Fruit fly (Drosophila melanogaster): ENCODE measurements around the gene Klp3A.

Gene Klp3A

dm6 chrX:2581793-2582503, 21.9 kb downstream of the Klp3A start (continued):
- no peak for TF ChIP-seq da (GFP tag; optimal IDR thresholded peaks at IDR 0.05)
- TF ChIP-seq pros (GFP tag; optimal IDR thresholded peaks at IDR 0.05), result no peak
- peak; percentile 58 for TF ChIP-seq Hr3 (GFP tag; optimal IDR thresholded peaks at IDR 0.05)
- TF ChIP-seq tin (GFP tag; optimal IDR thresholded peaks at IDR 0.05), result peak; percentile 75
- TF ChIP-seq emc (GFP tag; optimal IDR thresholded peaks at IDR 0.05), result peak; percentile 57
- no peak for TF ChIP-seq D (optimal IDR thresholded peaks at IDR 0.05)
- peak; percentile 14 for TF ChIP-seq D (GFP tag; optimal IDR thresholded peaks at IDR 0.05)
- peak; percentile 33 for TF ChIP-seq CrebB (tag; optimal IDR thresholded peaks at IDR 0.05)
- peak; percentile 78 for TF ChIP-seq CG32767 (GFP tag; IDR thresholded peaks at IDR 0.05)
- TF ChIP-seq chinmo (GFP tag; IDR thresholded peaks at IDR 0.05; ENCODE audit: partially characterized antibody), result no peak
- no peak for TF ChIP-seq ato (GFP tag; IDR thresholded peaks at IDR 0.05; ENCODE audit: partially characterized antibody)
- peak; percentile 85 for TF ChIP-seq Ada2b (GFP tag; IDR thresholded peaks at IDR 0.05)
- TF ChIP-seq p53 (GFP tag; optimal IDR thresholded peaks at IDR 0.05), result peak; percentile 45
- TF ChIP-seq amos (GFP tag; IDR thresholded peaks at IDR 0.05; ENCODE audit: partially characterized antibody), result no peak
- TF ChIP-seq CG14667 (GFP tag; IDR thresholded peaks at IDR 0.05), result peak; percentile 61
- TF ChIP-seq dmrt99B (tag; optimal IDR thresholded peaks at IDR 0.05), result peak; percentile 77
- peak; percentile 68 for TF ChIP-seq ATbp (GFP tag; optimal IDR thresholded peaks at IDR 0.05)
- no peak for TF ChIP-seq CG3065 (GFP tag; optimal IDR thresholded peaks at IDR 0.05)
- TF ChIP-seq lilli (GFP tag; optimal IDR thresholded peaks at IDR 0.05), result peak; percentile 86
- TF ChIP-seq CG31441 (GFP tag; IDR thresholded peaks at IDR 0.05), result peak; percentile 67
- peak; percentile 26 for TF ChIP-seq CG2875 (GFP tag; optimal IDR thresholded peaks at IDR 0.05)
- no peak for TF ChIP-seq gfzf (GFP tag; optimal IDR thresholded peaks at IDR 0.05)
- TF ChIP-seq CG4730 (GFP tag; IDR thresholded peaks at IDR 0.05), result peak; percentile 67
- no peak for TF ChIP-seq sima (GFP tag; optimal IDR thresholded peaks at IDR 0.05)
- TF ChIP-seq CG14965 (GFP tag; optimal IDR thresholded peaks at IDR 0.05; ENCODE audit: borderline replicate concordance), result peak; percentile 45
- no peak for TF ChIP-seq Hey (tag; optimal IDR thresholded peaks at IDR 0.05)
- TF ChIP-seq Scr (GFP tag; IDR thresholded peaks at IDR 0.05; ENCODE audit: partially characterized antibody), result no peak
- TF ChIP-seq vfl (GFP tag; optimal IDR thresholded peaks at IDR 0.05), result peak; percentile 70
- peak; percentile 53; the same call in 1 of the 2 replicates for TF ChIP-seq CG6272 (GFP tag; IDR thresholded peaks at IDR 0.05)
- TF ChIP-seq CG13775 (GFP tag; optimal IDR thresholded peaks at IDR 0.05), result peak; percentile 63
- no peak for TF ChIP-seq HLHmδ (GFP tag; optimal IDR thresholded peaks at IDR 0.05)
- no peak for TF ChIP-seq CG34376 (GFP tag; optimal IDR thresholded peaks at IDR 0.05)
- TF ChIP-seq D19A (tag; optimal IDR thresholded peaks at IDR 0.05), result peak; percentile 33
- peak; percentile 58 for TF ChIP-seq Atf-2 (GFP tag; optimal IDR thresholded peaks at IDR 0.05)
- TF ChIP-seq zfh2 (GFP tag; optimal IDR thresholded peaks at IDR 0.05), result peak; percentile 81
- TF ChIP-seq hb (GFP tag; IDR thresholded peaks at IDR 0.05; ENCODE audit: partially characterized antibody), result no peak
- no peak for TF ChIP-seq inv (GFP tag; IDR thresholded peaks at IDR 0.05; ENCODE audit: partially characterized antibody)
- TF ChIP-seq CG11695 (GFP tag; IDR thresholded peaks at IDR 0.05), result peak; percentile 81; the same call in 2 of the 3 replicates
- TF ChIP-seq dm (GFP tag; optimal IDR thresholded peaks at IDR 0.05), result peak; percentile 44
- TF ChIP-seq CG1024 (GFP tag; IDR thresholded peaks at IDR 0.05), result peak; percentile 48; the same call in 1 of the 2 replicates
- peak; percentile 76 for TF ChIP-seq ttk (GFP tag; IDR thresholded peaks at IDR 0.05)
- TF ChIP-seq fd64A (GFP tag; optimal IDR thresholded peaks at IDR 0.05), result no peak
- TF ChIP-seq sc (optimal IDR thresholded peaks at IDR 0.05), result no peak
- no peak for TF ChIP-seq sc (GFP tag; optimal IDR thresholded peaks at IDR 0.05)
- TF ChIP-seq cad (GFP tag; optimal IDR thresholded peaks at IDR 0.05), result no peak
- peak; percentile 55 for TF ChIP-seq Fer2 (tag; optimal IDR thresholded peaks at IDR 0.05)
- no peak for TF ChIP-seq Dfd (GFP tag; optimal IDR thresholded peaks at IDR 0.05)
- TF ChIP-seq Taf1 (GFP tag; IDR thresholded peaks at IDR 0.05), result peak; percentile 61
- TF ChIP-seq B-H1 (GFP tag; IDR thresholded peaks at IDR 0.05), result peak; percentile 59; the same call in 2 of the 3 replicates
- peak; percentile 79 for TF ChIP-seq CHES-1-like (GFP tag; optimal IDR thresholded peaks at IDR 0.05)

Measured in whole organism, embryonic.